Fruit fly (Drosophila melanogaster): ENCODE results near the gene CG13082.
A peak's percentile ranks its signal among the peaks of the same experiment; 100 is the strongest.

CG13082 gene

DNA sequence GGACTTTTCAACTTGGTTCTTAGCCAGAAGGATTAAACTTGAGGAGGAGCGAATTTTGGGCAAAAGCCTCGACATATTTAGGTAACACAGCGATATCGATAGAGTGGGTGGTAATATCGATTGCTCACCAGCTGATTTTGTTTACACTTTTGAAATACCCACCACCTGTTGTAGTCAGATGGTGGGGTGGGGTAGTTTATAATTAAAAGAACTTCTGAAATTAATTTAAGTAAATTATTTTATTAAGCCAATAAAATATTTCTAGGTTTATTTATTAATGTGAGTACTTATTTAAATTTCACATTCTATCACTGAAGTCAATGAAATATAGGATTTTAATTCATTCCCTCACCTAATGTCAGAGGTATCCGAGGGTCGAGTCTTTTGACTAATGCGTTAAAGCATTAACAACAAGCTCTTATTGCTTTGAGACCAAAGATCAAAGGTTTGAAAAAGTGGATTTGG is 48.2 kb upstream of the CG13082 start, which contains the start of the genes CG10194 and CG18094 (continued):
- TF ChIP-seq hkb (optimal IDR thresholded peaks at IDR 0.05) (no peak), hkb (GFP tag; IDR thresholded peaks at IDR 0.05) (peak; percentile 19; the same call in 1 of the 2 replicates), CG7963 (GFP tag; IDR thresholded peaks at IDR 0.05; ENCODE audit: partially characterized antibody) (no peak), CG3726 (GFP tag; IDR thresholded peaks at IDR 0.05) (no peak), Sry-δ (GFP tag; optimal IDR thresholded peaks at IDR 0.05) (peak; percentile 62), CG14710 (tag; optimal IDR thresholded peaks at IDR 0.05) (peak; percentile 21), Side (GFP tag; optimal IDR thresholded peaks at IDR 0.05) (no peak), bsh (GFP tag; optimal IDR thresholded peaks at IDR 0.05) (peak in 1 of 2 experiments; percentile 43), CG8388 (GFP tag; optimal IDR thresholded peaks at IDR 0.05) (peak; percentile 34), CG9932 (GFP tag; IDR thresholded peaks at IDR 0.05) (peak; percentile 49; the same call in 1 of the 2 replicates), sens-2 (GFP tag; IDR thresholded peaks at IDR 0.05) (no peak), Bdp1 (GFP tag; optimal IDR thresholded peaks at IDR 0.05) (no peak), pzg (GFP tag; optimal IDR thresholded peaks at IDR 0.05) (peak; percentile 41), CG14441 (GFP tag; IDR thresholded peaks at IDR 0.05) (peak; percentile 30; the same call in 1 of the 2 replicates), Six4 (GFP tag; optimal IDR thresholded peaks at IDR 0.05) (peak; percentile 10), CG33557 (GFP tag; optimal IDR thresholded peaks at IDR 0.05) (no peak), CG10979 (tag; optimal IDR thresholded peaks at IDR 0.05) (peak; percentile 32), CG3847 (GFP tag; IDR thresholded peaks at IDR 0.05) (no peak), Xbp1 (GFP tag; optimal IDR thresholded peaks at IDR 0.05) (peak; percentile 52), D19A (tag; optimal IDR thresholded peaks at IDR 0.05) (peak; percentile 41), CG14014 (GFP tag; IDR thresholded peaks at IDR 0.05) (0 out of 2 replicates have a peak, but pooled peaks have one; percentile 6), cwo (GFP tag; optimal IDR thresholded peaks at IDR 0.05) (no peak), gro (GFP tag; optimal IDR thresholded peaks at IDR 0.05) (no peak), NfI (GFP tag; optimal IDR thresholded peaks at IDR 0.05) (peak; percentile 33), CG6813 (GFP tag; optimal IDR thresholded peaks at IDR 0.05) (no peak), Fer3 (tag; optimal IDR thresholded peaks at IDR 0.05) (peak; percentile 47), CG12769 (tag; optimal IDR thresholded peaks at IDR 0.05) (no peak), CG17802 (tag; optimal IDR thresholded peaks at IDR 0.05) (no peak), CG2875 (GFP tag; optimal IDR thresholded peaks at IDR 0.05) (no peak), yki (optimal IDR thresholded peaks at IDR 0.05) (no peak), cg (GFP tag; optimal IDR thresholded peaks at IDR 0.05) (no peak), nerfin-2 (GFP tag; IDR thresholded peaks at IDR 0.05; ENCODE audit: partially characterized antibody) (no peak), oc (tag; optimal IDR thresholded peaks at IDR 0.05) (peak; percentile 13), tup (GFP tag; optimal IDR thresholded peaks at IDR 0.05) (no peak), sob (GFP tag; IDR thresholded peaks at IDR 0.05) (no peak), trem (tag; optimal IDR thresholded peaks at IDR 0.05) (peak; percentile 17), org-1 (GFP tag; optimal IDR thresholded peaks at IDR 0.05) (no peak), CG12659 (GFP tag; optimal IDR thresholded peaks at IDR 0.05) (peak; percentile 35), scrt (GFP tag; optimal IDR thresholded peaks at IDR 0.05) (peak; percentile 92), bowl (GFP tag; IDR thresholded peaks at IDR 0.05) (no peak), gem (tag; optimal IDR thresholded peaks at IDR 0.05) (no peak), CG4328 (GFP tag; optimal IDR thresholded peaks at IDR 0.05) (no peak), CG18011 (GFP tag; optimal IDR thresholded peaks at IDR 0.05) (peak; percentile 71), tx (GFP tag; optimal IDR thresholded peaks at IDR 0.05) (no peak), toy (GFP tag; IDR thresholded peaks at IDR 0.05) (no peak), sc (optimal IDR thresholded peaks at IDR 0.05) (no peak), sc (GFP tag; optimal IDR thresholded peaks at IDR 0.05) (no peak), bbx (GFP tag; IDR thresholded peaks at IDR 0.05; ENCODE audit: partially characterized antibody) (peak; percentile 82), B-H2 (GFP tag; optimal IDR thresholded peaks at IDR 0.05) (no peak), insv (GFP tag; optimal IDR thresholded peaks at IDR 0.05) (no peak), maf-S (GFP tag; optimal IDR thresholded peaks at IDR 0.05) (no peak)
